Worm (Caenorhabditis elegans): ENCODE results near the gene C54D10.13.

C54D10.13 gene

ce11 chrV:12386154-12386553 is 45.9 kb downstream of the C54D10.13 start, which contains the start of gene K01D12.15:
K01D12.15 (plus strand) TSS chrV:12386454.
- TF ChIP-seq ceh-83 (GFP tag; optimal IDR thresholded peaks at IDR 0.05) (no peak), lsy-2 (tag; optimal IDR thresholded peaks at IDR 0.05) (no peak), lin-13 (tag; optimal IDR thresholded peaks at IDR 0.05) (no peak), drap-1 (GFP tag; optimal IDR thresholded peaks at IDR 0.05) (no peak), nhr-237 (tag; optimal IDR thresholded peaks at IDR 0.05) (no peak), elt-3 (tag; optimal IDR thresholded peaks at IDR 0.05) (no peak), blmp-1 (tag; optimal IDR thresholded peaks at IDR 0.05) (no peak), flh-1 (GFP tag; optimal IDR thresholded peaks at IDR 0.05) (no peak)

All from whole organism, mixed stage, embryonic.